Worm (Caenorhabditis elegans) whole organism, L4/young adult: ENCODE results near the gene lin-52.

ENCODE experiments used
- W03F9.2 ChIP-seq: fragments of 150-350 bp; optimal IDR thresholded peaks from 2 replicates; lab custom pipeline; 2014; ENCODE audit warnings: missing biosample characterization, missing genetic modification characterization
- dao-5 ChIP-seq: sonication (generic microtip); optimal IDR thresholded peaks from 2 replicates; lab custom pipeline; 2016; ENCODE audit warnings: missing genotype, missing genetic modification characterization, moderate library complexity, missing compliant biosample characterization
- him-1 ChIP-seq: sonication (generic microtip); optimal IDR thresholded peaks from 2 replicates; lab custom pipeline; 2016; ENCODE audit warnings: missing genotype, missing genetic modification reagents, missing genetic modification characterization, missing compliant biosample characterization

lin-52 gene

ce11 chrIII:9779080-9779479 lies 45.5 kb downstream of the lin-52 start:
- TF ChIP-seq him-1 (tag; lab: Kevin White, UChicago) (no peak), W03F9.2 (tag; lab: Kevin White, UChicago) (no peak), dao-5 (no peak)

ce11 chrIII:9776323-9776722 lies 48.2 kb downstream of the lin-52 start, which contains the start of gene usp-46:
Gene usp-46, plus strand, starts transcription at chrIII:9776623.
- no peak for TF ChIP-seq dao-5
- TF ChIP-seq him-1 (tag; lab: Kevin White, UChicago), result no peak
- TF ChIP-seq W03F9.2 (tag; lab: Kevin White, UChicago), result no peak

ce11 chrIII:9775916-9776315 lies 48.6 kb downstream of the lin-52 start:
- TF ChIP-seq W03F9.2 (tag; lab: Kevin White, UChicago) (no peak), him-1 (tag; lab: Kevin White, UChicago) (no peak), dao-5 (no peak)
